Fruit fly (Drosophila melanogaster): ENCODE measurements around the gene kto.

kto gene

DNA sequence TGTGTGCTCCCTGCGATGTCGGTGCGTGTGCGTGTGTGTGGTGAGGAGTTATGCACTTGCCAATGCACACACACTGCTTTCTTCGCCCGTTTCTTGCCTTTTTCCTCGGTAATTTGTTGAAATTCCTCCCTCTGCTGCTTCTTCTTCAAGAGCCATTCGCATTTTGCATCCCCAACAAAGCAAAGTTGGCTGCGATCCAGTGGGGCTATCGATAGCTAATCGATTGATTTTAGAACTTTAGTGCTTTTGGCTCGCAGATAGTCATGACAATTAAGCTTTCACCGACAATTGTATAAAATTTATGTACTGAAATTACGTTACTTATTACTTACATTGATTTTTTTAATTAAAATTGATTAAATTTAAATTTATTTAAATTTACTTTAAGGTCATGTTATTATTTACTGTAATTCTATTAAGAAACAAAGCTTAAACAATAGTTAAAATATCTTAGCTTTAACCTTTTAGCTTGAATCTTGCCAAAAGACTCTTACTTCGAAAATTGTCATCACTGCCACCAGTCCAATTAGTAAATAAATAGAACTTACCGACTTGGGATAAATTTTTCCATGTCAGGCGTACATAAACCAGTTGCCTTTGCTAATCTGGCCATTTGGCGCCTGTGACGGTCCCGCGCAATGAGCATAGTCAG lies 2.1 kb upstream of the kto start, which contains the start of the genes trc and CG32221 (continued):
- TF ChIP-seq CG3281 (GFP tag; optimal IDR thresholded peaks at IDR 0.05) (peak; percentile 41), ci (GFP tag; IDR thresholded peaks at IDR 0.05) (peak; percentile 81), ash1 (GFP tag; optimal IDR thresholded peaks at IDR 0.05) (no peak), CoRest (tag; optimal IDR thresholded peaks at IDR 0.05) (peak; percentile 63), Sin3A (optimal IDR thresholded peaks at IDR 0.05) (peak; percentile 48), CG31441 (GFP tag; IDR thresholded peaks at IDR 0.05) (no peak), CG16779 (GFP tag; IDR thresholded peaks at IDR 0.05) (no peak), wek (GFP tag; optimal IDR thresholded peaks at IDR 0.05) (peak; percentile 39), chn (GFP tag; optimal IDR thresholded peaks at IDR 0.05) (no peak), nom (GFP tag; optimal IDR thresholded peaks at IDR 0.05) (peak; percentile 54), CG7839 (tag; optimal IDR thresholded peaks at IDR 0.05) (no peak), Optix (GFP tag; IDR thresholded peaks at IDR 0.05) (no peak), Scr (GFP tag; IDR thresholded peaks at IDR 0.05; ENCODE audit: partially characterized antibody) (peak; percentile 73), otp (GFP tag; IDR thresholded peaks at IDR 0.05) (no peak), CG3726 (GFP tag; IDR thresholded peaks at IDR 0.05) (no peak), CG16863 (GFP tag; optimal IDR thresholded peaks at IDR 0.05) (no peak), sr (GFP tag; IDR thresholded peaks at IDR 0.05) (peak; percentile 54; the same call in 1 of the 3 replicates), CHES-1-like (GFP tag; optimal IDR thresholded peaks at IDR 0.05) (peak; percentile 15), Nf-YC (tag; optimal IDR thresholded peaks at IDR 0.05) (no peak), onecut (GFP tag; IDR thresholded peaks at IDR 0.05) (peak; percentile 71), Chrac-16 (GFP tag; optimal IDR thresholded peaks at IDR 0.05) (peak; percentile 8), caup (GFP tag; optimal IDR thresholded peaks at IDR 0.05; ENCODE audit: severe bottlenecking) (no peak), ems (GFP tag; optimal IDR thresholded peaks at IDR 0.05) (no peak), fd3F (GFP tag; optimal IDR thresholded peaks at IDR 0.05) (peak; percentile 10), lab (GFP tag; optimal IDR thresholded peaks at IDR 0.05) (no peak), ind (GFP tag; optimal IDR thresholded peaks at IDR 0.05) (no peak), amos (GFP tag; IDR thresholded peaks at IDR 0.05; ENCODE audit: partially characterized antibody) (peak; percentile 81), Lim3 (GFP tag; IDR thresholded peaks at IDR 0.05) (no peak), Gug (GFP tag; IDR thresholded peaks at IDR 0.05) (peak; percentile 53; the same call in 2 of the 4 replicates), CG8281 (tag; optimal IDR thresholded peaks at IDR 0.05) (no peak), CG30020 (tag; optimal IDR thresholded peaks at IDR 0.05) (peak; percentile 31), CG12942 (GFP tag; optimal IDR thresholded peaks at IDR 0.05) (peak; percentile 27), Fer3 (tag; optimal IDR thresholded peaks at IDR 0.05) (no peak), CG7556 (GFP tag; optimal IDR thresholded peaks at IDR 0.05) (no peak), hb (GFP tag; IDR thresholded peaks at IDR 0.05; ENCODE audit: partially characterized antibody) (peak; percentile 54; the same call in 1 of the 3 replicates), az2 (GFP tag; optimal IDR thresholded peaks at IDR 0.05) (no peak), gcm (GFP tag; optimal IDR thresholded peaks at IDR 0.05) (no peak), CG11247 (GFP tag; IDR thresholded peaks at IDR 0.05) (peak; percentile 61), bcd (GFP tag; optimal IDR thresholded peaks at IDR 0.05) (no peak), crc (GFP tag; optimal IDR thresholded peaks at IDR 0.05) (no peak), zf30C (GFP tag; optimal IDR thresholded peaks at IDR 0.05) (no peak), Sry-β (GFP tag; optimal IDR thresholded peaks at IDR 0.05) (peak; percentile 90), CG16815 (GFP tag; optimal IDR thresholded peaks at IDR 0.05) (no peak), Hey (tag; optimal IDR thresholded peaks at IDR 0.05) (no peak), stwl (tag; optimal IDR thresholded peaks at IDR 0.05) (peak; percentile 53), CG12769 (tag; optimal IDR thresholded peaks at IDR 0.05) (no peak), Hmx (GFP tag; optimal IDR thresholded peaks at IDR 0.05) (no peak), CG13775 (GFP tag; optimal IDR thresholded peaks at IDR 0.05) (peak; percentile 65), oc (tag; optimal IDR thresholded peaks at IDR 0.05) (no peak), disco-r (GFP tag; optimal IDR thresholded peaks at IDR 0.05) (no peak)

Data from whole organism, embryonic.